Worm (Caenorhabditis elegans) whole organism, L4/young adult: ENCODE measurements around the gene ZK945.4.

Experiments used
- dao-5 ChIP-seq: sonication (generic microtip); optimal IDR thresholded peaks from 2 replicates; lab custom pipeline; 2016; ENCODE audit warnings: missing genotype, missing genetic modification characterization, moderate library complexity, missing compliant biosample characterization
- him-1 ChIP-seq: sonication (generic microtip); optimal IDR thresholded peaks from 2 replicates; lab custom pipeline; 2016; ENCODE audit warnings: missing genotype, missing genetic modification reagents, missing genetic modification characterization, missing compliant biosample characterization

DNA sequence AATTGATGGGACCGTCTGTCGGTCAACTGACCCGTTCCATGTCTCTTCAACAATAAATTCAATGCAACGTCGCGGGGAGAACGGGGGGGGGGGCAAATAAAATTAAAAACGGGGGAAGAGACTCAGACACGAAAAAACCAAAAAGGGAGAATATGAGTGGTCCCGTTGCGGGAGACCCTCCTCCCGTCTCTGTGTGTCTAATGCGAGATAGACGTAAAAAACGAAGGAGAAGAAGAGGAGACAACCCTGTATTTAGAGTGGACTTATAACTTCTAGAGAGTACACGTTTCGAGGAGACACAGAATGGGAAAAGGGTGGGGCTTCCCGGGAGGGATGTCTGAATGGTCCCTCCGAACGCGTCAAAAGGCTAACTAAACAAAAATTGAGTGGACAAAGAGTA, 40.0 kb downstream of the ZK945.4 start:
- TF ChIP-seq dao-5 (tag; lab: Kevin White, UChicago) (no peak), him-1 (tag; lab: Kevin White, UChicago) (no peak)
